Worm (Caenorhabditis elegans): ENCODE data around the gene pod-1.
"Not testable (repeated sequence)": the region's sequence is repeated elsewhere in the genome, so short reads cannot be mapped to it uniquely, and the experiment has no call there.

Gene pod-1

ce11 chrIII:13503379-13503778 lies 20.5 kb downstream of the pod-1 start, which contains the start of gene T28A8.4:
T28A8.4 (plus strand) TSS chrIII:13503679.
- no peak for TF ChIP-seq unc-39 (tag; optimal IDR thresholded peaks at IDR 0.05)
- no peak for TF ChIP-seq nhr-43 (tag; optimal IDR thresholded peaks at IDR 0.05; ENCODE audit: poor library complexity, severe bottlenecking)
- TF ChIP-seq zag-1 (tag; optimal IDR thresholded peaks at IDR 0.05), result no peak
- no peak for TF ChIP-seq ceh-28 (tag; optimal IDR thresholded peaks at IDR 0.05)
- no peak for TF ChIP-seq nhr-23 (tag; optimal IDR thresholded peaks at IDR 0.05)
- no peak for TF ChIP-seq nhr-12 (tag; optimal IDR thresholded peaks at IDR 0.05)
- no peak for TF ChIP-seq fkh-2 (tag; optimal IDR thresholded peaks at IDR 0.05)
- TF ChIP-seq pqm-1 (tag; optimal IDR thresholded peaks at IDR 0.05), result no peak
- no peak for TF ChIP-seq fkh-10 (GFP tag; optimal IDR thresholded peaks at IDR 0.05)
- TF ChIP-seq hmg-11 (tag; optimal IDR thresholded peaks at IDR 0.05), result no peak
- no peak for TF ChIP-seq nhr-25 (tag; optimal IDR thresholded peaks at IDR 0.05)
- no peak for TF ChIP-seq lin-15B (tag; optimal IDR thresholded peaks at IDR 0.05)
- TF ChIP-seq ztf-11 (tag; optimal IDR thresholded peaks at IDR 0.05), result no peak

ce11 chrIII:13502513-13502912 lies 21.4 kb downstream of the pod-1 start, which contains the start of gene T28A8.8:
T28A8.8 (plus strand) TSS chrIII:13502813.
- TF ChIP-seq mml-1 (tag; optimal IDR thresholded peaks at IDR 0.05) (no peak), lin-39 (tag; optimal IDR thresholded peaks at IDR 0.05) (no peak), unc-39 (tag; optimal IDR thresholded peaks at IDR 0.05) (no peak), egl-5 (tag; optimal IDR thresholded peaks at IDR 0.05) (no peak), lin-15B (tag; optimal IDR thresholded peaks at IDR 0.05) (no peak), elt-3 (tag; optimal IDR thresholded peaks at IDR 0.05) (no peak), nhr-237 (tag; optimal IDR thresholded peaks at IDR 0.05) (no peak)

ce11 chrIII:13501599-13501998 lies 22.3 kb downstream of the pod-1 start, which contains the start of gene T28A8.5:
T28A8.5 (plus strand) TSS chrIII:13501630.
- TF ChIP-seq ztf-11 (tag; optimal IDR thresholded peaks at IDR 0.05) (no peak), skn-1 (tag; optimal IDR thresholded peaks at IDR 0.05) (no peak), ceh-28 (tag; optimal IDR thresholded peaks at IDR 0.05) (no peak), pqm-1 (tag; optimal IDR thresholded peaks at IDR 0.05) (no peak), nhr-23 (tag; optimal IDR thresholded peaks at IDR 0.05) (no peak), ceh-9 (tag; optimal IDR thresholded peaks at IDR 0.05) (no peak), fos-1 (tag; optimal IDR thresholded peaks at IDR 0.05) (no peak), nfya-1 (tag; optimal IDR thresholded peaks at IDR 0.05; ENCODE audit: insufficient read depth) (no peak), lin-39 (tag; optimal IDR thresholded peaks at IDR 0.05) (no peak)

ce11 chrIII:13498899-13499298 lies 25.0 kb downstream of the pod-1 start, which contains the start of gene T28A8.6:
T28A8.6 (plus strand) TSS chrIII:13499199.
- TF ChIP-seq ama-1 (optimal IDR thresholded peaks at IDR 0.05); mdl-1 (tag; optimal IDR thresholded peaks at IDR 0.05); lsy-12 (tag; optimal IDR thresholded peaks at IDR 0.05): not testable (repeated sequence)

- TF ChIP-seq nhr-28 (tag; optimal IDR thresholded peaks at IDR 0.05) (no peak), lin-15B (tag; optimal IDR thresholded peaks at IDR 0.05) (no peak), lsy-12 (tag; optimal IDR thresholded peaks at IDR 0.05) (no peak), elt-3 (tag; optimal IDR thresholded peaks at IDR 0.05) (no peak)
Observed at ce11 chrIII:13495571-13495970, 28.4 kb downstream of the pod-1 start, which contains the start of gene T28A8.2. T28A8.2 (minus strand) TSS chrIII:13495671.

- TF ChIP-seq nhr-12 (tag; optimal IDR thresholded peaks at IDR 0.05) (no peak), lsy-12 (tag; optimal IDR thresholded peaks at IDR 0.05) (no peak), eor-1 (tag; optimal IDR thresholded peaks at IDR 0.05) (no peak), nhr-43 (tag; optimal IDR thresholded peaks at IDR 0.05; ENCODE audit: poor library complexity, severe bottlenecking) (no peak), tbx-2 (tag; optimal IDR thresholded peaks at IDR 0.05) (no peak), elt-3 (tag; optimal IDR thresholded peaks at IDR 0.05) (no peak), ztf-4 (tag; optimal IDR thresholded peaks at IDR 0.05) (no peak), pha-4 (tag; optimal IDR thresholded peaks at IDR 0.05) (no peak), ZK546.5 (tag; optimal IDR thresholded peaks at IDR 0.05) (no peak), elt-2 (tag; optimal IDR thresholded peaks at IDR 0.05) (no peak), egl-27 (tag; optimal IDR thresholded peaks at IDR 0.05) (no peak), egl-5 (tag; optimal IDR thresholded peaks at IDR 0.05) (no peak), nhr-237 (tag; optimal IDR thresholded peaks at IDR 0.05) (no peak), snpc-4 (tag; optimal IDR thresholded peaks at IDR 0.05) (no peak), mml-1 (tag; optimal IDR thresholded peaks at IDR 0.05) (no peak), unc-62 (GFP tag; optimal IDR thresholded peaks at IDR 0.05) (no peak), nhr-76 (tag; optimal IDR thresholded peaks at IDR 0.05) (no peak), ceh-9 (tag; optimal IDR thresholded peaks at IDR 0.05) (no peak)
Observed at ce11 chrIII:13492377-13492776, 31.5 kb downstream of the pod-1 start, which contains the start of gene twk-40. twk-40 (minus strand) TSS chrIII:13492477.
